ENCODE assay signal across 5 fruit fly cellular contexts in the genomic region with DNA sequence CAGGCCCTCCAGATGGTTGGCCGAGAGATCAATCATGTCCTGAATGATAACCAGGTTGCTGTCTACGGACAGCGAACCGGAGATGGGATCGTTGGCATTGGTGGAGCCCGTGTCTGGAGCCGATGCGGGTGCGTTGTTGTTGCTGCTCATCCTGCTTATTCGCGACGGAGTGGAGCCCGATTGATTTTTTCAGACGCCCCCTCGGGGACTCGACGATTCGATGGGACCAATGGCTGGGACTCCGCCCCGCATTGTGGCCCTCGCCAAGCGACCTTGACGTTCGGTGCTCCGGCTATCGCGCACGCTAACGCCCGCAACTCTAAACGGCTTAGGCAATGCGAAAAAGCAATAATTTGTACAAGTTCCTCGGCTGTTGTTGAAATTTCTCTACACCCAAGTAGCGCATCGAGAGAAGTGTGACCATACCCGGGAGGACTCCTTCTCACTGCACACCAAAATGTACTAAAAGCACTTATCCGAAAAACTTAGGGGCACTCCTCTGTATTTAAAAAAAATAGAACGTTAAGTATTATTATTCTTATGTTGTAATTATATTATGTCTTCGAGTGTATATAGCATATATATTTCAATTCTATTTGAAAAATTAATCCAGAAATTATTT.
TF ChIP-seq lines count a peak whose summit lies in the region.

Gene ksr (minus strand): TSS at position 419 of the 622 bp plus-strand sequence.

- TF ChIP-seq CTCF in whole organism, embryonic (GFP tag; optimal IDR thresholded peaks at IDR 0.05; lab: Kevin White, UChicago) = no peak

TF ChIP-seq in whole organism, adult, 20 proteins besides CTCF, POLR2A, EP300 and RAD21:
- TF ChIP-seq Mnt (GFP tag; optimal IDR thresholded peaks at IDR 0.05; lab: Kevin White, UChicago) (no peak), bab1 (GFP tag; optimal IDR thresholded peaks at IDR 0.05; lab: Kevin White, UChicago) (peak; percentile 31), CG33017 (tag; optimal IDR thresholded peaks at IDR 0.05; lab: Kevin White, UChicago) (peak; percentile 56), CG14711 (tag; optimal IDR thresholded peaks at IDR 0.05; lab: Kevin White, UChicago) (peak; percentile 36), CG7101 (tag; optimal IDR thresholded peaks at IDR 0.05; lab: Kevin White, UChicago) (peak; percentile 70)

TF ChIP-seq in whole organism, embryonic, 481 proteins besides CTCF, POLR2A, EP300 and RAD21 (continues in another document):
- TF ChIP-seq YL-1 (GFP tag; optimal IDR thresholded peaks at IDR 0.05; lab: Kevin White, UChicago) (peak; percentile 86), Fer3 (tag; optimal IDR thresholded peaks at IDR 0.05; lab: Kevin White, UChicago) (peak; percentile 29), CG1529 (GFP tag; optimal IDR thresholded peaks at IDR 0.05; lab: Kevin White, UChicago) (no peak), CG10543 (GFP tag; optimal IDR thresholded peaks at IDR 0.05; lab: Kevin White, UChicago) (no peak), pum (GFP tag; optimal IDR thresholded peaks at IDR 0.05; lab: Kevin White, UChicago) (no peak), Vsx1 (GFP tag; optimal IDR thresholded peaks at IDR 0.05; lab: Kevin White, UChicago) (no peak), slou (GFP tag; optimal IDR thresholded peaks at IDR 0.05; lab: Kevin White, UChicago) (no peak), pan (optimal IDR thresholded peaks at IDR 0.05; lab: Kevin White, UChicago) (no peak), pan (GFP tag; optimal IDR thresholded peaks at IDR 0.05 in 1 of 2, IDR thresholded peaks at IDR 0.05 in 1 of 2) (peak in 1 of 2 experiments; percentile 12), CG32772 (GFP tag; IDR thresholded peaks at IDR 0.05; lab: Robert Waterston, UW) (no peak), CG14050 (GFP tag; IDR thresholded peaks at IDR 0.05; lab: Robert Waterston, UW) (peak; percentile 16; the same call in 1 of the 3 replicates), CG5953 (GFP tag; IDR thresholded peaks at IDR 0.05; lab: Robert Waterston, UW) (no peak), kni (GFP tag; optimal IDR thresholded peaks at IDR 0.05; lab: Kevin White, UChicago) (no peak), CG1647 (GFP tag; optimal IDR thresholded peaks at IDR 0.05; lab: Kevin White, UChicago) (no peak), sens (GFP tag; lab: Kevin White, UChicago) (peak; percentile 74), nmo (GFP tag; optimal IDR thresholded peaks at IDR 0.05; lab: Kevin White, UChicago) (peak; percentile 37), sug (tag; optimal IDR thresholded peaks at IDR 0.05; lab: Kevin White, UChicago) (no peak), CG11695 (GFP tag; IDR thresholded peaks at IDR 0.05; lab: Robert Waterston, UW) (peak; percentile 22; the same call in 1 of the 3 replicates), CG2129 (GFP tag; IDR thresholded peaks at IDR 0.05; lab: Robert Waterston, UW; ENCODE audit: partially characterized antibody) (no peak), HLHmδ (GFP tag; optimal IDR thresholded peaks at IDR 0.05; lab: Kevin White, UChicago) (no peak)

TF ChIP-seq in whole organism, prepupa, 60 proteins besides CTCF, POLR2A, EP300 and RAD21 (continues in another document):
- TF ChIP-seq Ets96B (tag; optimal IDR thresholded peaks at IDR 0.05; lab: Kevin White, UChicago) (peak; percentile 18), CG8319 (GFP tag; optimal IDR thresholded peaks at IDR 0.05; lab: Kevin White, UChicago) (no peak), Hr38 (GFP tag; optimal IDR thresholded peaks at IDR 0.05; lab: Kevin White, UChicago) (no peak), CG6792 (GFP tag; optimal IDR thresholded peaks at IDR 0.05; lab: Kevin White, UChicago) (no peak), achi (GFP tag; optimal IDR thresholded peaks at IDR 0.05; lab: Kevin White, UChicago) (no peak), Sox102F (GFP tag; optimal IDR thresholded peaks at IDR 0.05; lab: Kevin White, UChicago) (no peak), ss (GFP tag; optimal IDR thresholded peaks at IDR 0.05; lab: Kevin White, UChicago) (no peak), CG32006 (GFP tag; optimal IDR thresholded peaks at IDR 0.05; lab: Kevin White, UChicago) (no peak), Lpt (GFP tag; optimal IDR thresholded peaks at IDR 0.05; lab: Kevin White, UChicago) (no peak), CG10669 (GFP tag; optimal IDR thresholded peaks at IDR 0.05; lab: Kevin White, UChicago) (no peak), CG6854 (GFP tag; optimal IDR thresholded peaks at IDR 0.05; lab: Kevin White, UChicago) (peak; percentile 36), Sox14 (GFP tag; optimal IDR thresholded peaks at IDR 0.05; lab: Kevin White, UChicago) (no peak), CG7368 (GFP tag; optimal IDR thresholded peaks at IDR 0.05; lab: Kevin White, UChicago) (no peak), salr (GFP tag; optimal IDR thresholded peaks at IDR 0.05; lab: Kevin White, UChicago) (no peak), fkh (GFP tag; optimal IDR thresholded peaks at IDR 0.05; lab: Kevin White, UChicago) (no peak), Sox15 (GFP tag; optimal IDR thresholded peaks at IDR 0.05; lab: Kevin White, UChicago) (no peak), dsx (GFP tag; optimal IDR thresholded peaks at IDR 0.05; lab: Kevin White, UChicago; ENCODE audit: poor library complexity, severe bottlenecking) (no peak), CG6163 (GFP tag; IDR thresholded peaks at IDR 0.05; lab: Robert Waterston, UW) (peak; percentile 7; the same call in 1 of the 3 replicates), fd85E (GFP tag; optimal IDR thresholded peaks at IDR 0.05; lab: Kevin White, UChicago) (no peak), pdm3 (GFP tag; optimal IDR thresholded peaks at IDR 0.05; lab: Kevin White, UChicago) (no peak), CG3032 (tag; optimal IDR thresholded peaks at IDR 0.05; lab: Kevin White, UChicago) (peak; percentile 30)

TF ChIP-seq in whole organism, pupa, 21 proteins besides CTCF, POLR2A, EP300 and RAD21:
- TF ChIP-seq Ets98B (GFP tag; IDR thresholded peaks at IDR 0.05; lab: Robert Waterston, UW) = peak; percentile 8; the same call in 1 of the 2 replicates
- no peak for TF ChIP-seq CG10348 (GFP tag; IDR thresholded peaks at IDR 0.05; lab: Robert Waterston, UW)
- TF ChIP-seq CG12605 (GFP tag; IDR thresholded peaks at IDR 0.05; lab: Robert Waterston, UW) = 0 out of 2 replicates have a peak, but pooled peaks have one; percentile 33
- TF ChIP-seq CG9948 (tag; optimal IDR thresholded peaks at IDR 0.05; lab: Kevin White, UChicago) = no peak
- peak; percentile 22 for TF ChIP-seq CG15710 (tag; optimal IDR thresholded peaks at IDR 0.05; lab: Kevin White, UChicago)
- TF ChIP-seq CG17806 (tag; optimal IDR thresholded peaks at IDR 0.05; lab: Kevin White, UChicago) = no peak
- TF ChIP-seq Pif1B (GFP tag; optimal IDR thresholded peaks at IDR 0.05; lab: Kevin White, UChicago) = no peak
- TF ChIP-seq CG32121 (GFP tag; IDR thresholded peaks at IDR 0.05; lab: Robert Waterston, UW) = no peak
- peak; percentile 29; the same call in 1 of the 3 replicates for TF ChIP-seq CG4496 (GFP tag; IDR thresholded peaks at IDR 0.05; lab: Robert Waterston, UW)

TF ChIP-seq in whole organism, wandering third instar larva, 38 proteins besides CTCF, POLR2A, EP300 and RAD21:
- TF ChIP-seq HLH106 (tag; optimal IDR thresholded peaks at IDR 0.05; lab: Kevin White, UChicago) (peak; percentile 14), N (GFP tag; optimal IDR thresholded peaks at IDR 0.05; lab: Kevin White, UChicago) (no peak), Dif (GFP tag; optimal IDR thresholded peaks at IDR 0.05; lab: Kevin White, UChicago; ENCODE audit: partially characterized antibody) (peak; percentile 0), Sp1 (GFP tag; optimal IDR thresholded peaks at IDR 0.05; lab: Kevin White, UChicago) (peak; percentile 38)
TF ChIP-seq in whole organism, wandering third instar larva: peak in this region for 3.
